Fruit fly (Drosophila melanogaster) whole organism, prepupa: ENCODE results near the gene CG18549.

ENCODE experiments used
- CG6276 ChIP-seq: fragments of 200-800 bp; sonication (Bioruptor generic); optimal IDR thresholded peaks from 2 replicates; lab custom pipeline; 2017; ENCODE audit warnings: missing biosample characterization, mild to moderate bottlenecking, missing genetic modification characterization
- CG6854 ChIP-seq: fragments of 200-800 bp; sonication (Bioruptor generic); optimal IDR thresholded peaks from 2 replicates; lab custom pipeline; 2017; ENCODE audit warnings: missing biosample characterization, mild to moderate bottlenecking, missing genetic modification characterization
- CG8632 ChIP-seq: fragments of 200-800 bp; sonication (Bioruptor generic); optimal IDR thresholded peaks from 3 replicates; lab custom pipeline; 2016; ENCODE audit warnings: missing biosample characterization, missing genetic modification characterization
- Eip78C ChIP-seq: fragments of 200-800 bp; sonication (Bioruptor generic); peaks from one replicate; lab custom pipeline; 2016; ENCODE audit warnings: missing biosample characterization, missing genetic modification characterization
- Hr4 ChIP-seq: fragments of 200-800 bp; sonication (Bioruptor generic); optimal IDR thresholded peaks from 3 replicates; lab custom pipeline; 2016; ENCODE audit warnings: missing biosample characterization, missing genetic modification characterization
- Lpt ChIP-seq: fragments of 200-800 bp; sonication (Bioruptor generic); optimal IDR thresholded peaks from 3 replicates; lab custom pipeline; 2016; ENCODE audit warnings: missing biosample characterization, missing genetic modification characterization
- acj6 ChIP-seq: fragments of 200-800 bp; sonication (Bioruptor generic); optimal IDR thresholded peaks from 3 replicates; lab custom pipeline; 2016; ENCODE audit warnings: missing biosample characterization, missing genetic modification characterization
- pdm3 ChIP-seq: fragments of 200-800 bp; sonication (Bioruptor generic); optimal IDR thresholded peaks from 3 replicates; lab custom pipeline; 2016; ENCODE audit warnings: missing biosample characterization, missing genetic modification characterization
- ss ChIP-seq, 2 experiments: fragments of 200-800 bp; sonication (Bioruptor generic); optimal IDR thresholded peaks; 2 replicates in 1 of 2; 3 replicates in 1 of 2; lab custom pipeline; 2017 to 2018; ENCODE audit warnings: mild to moderate bottlenecking in 2 of 2, missing biosample characterization in 2 of 2, missing genetic modification characterization in 2 of 2, moderate library complexity in 1 of 2

DNA sequence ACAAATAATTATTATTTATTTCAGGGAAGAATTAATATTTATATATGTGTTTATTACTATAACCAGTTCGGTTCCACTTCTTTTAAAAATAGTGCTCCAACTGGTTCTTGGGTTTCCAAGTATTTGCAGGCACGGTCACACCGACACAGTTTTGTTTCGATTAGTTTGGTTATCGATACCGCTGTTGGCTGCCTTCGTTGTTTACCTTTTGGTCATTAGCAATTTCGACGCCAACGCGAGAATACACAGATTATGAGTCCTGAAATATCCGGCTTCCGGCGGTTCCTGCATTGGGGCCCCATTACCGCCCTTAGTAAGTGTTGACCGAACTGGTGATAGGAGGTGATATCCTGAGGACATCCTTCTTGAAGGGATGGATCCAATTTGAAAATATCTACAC is 40.9 kb upstream of the CG18549 start, which contains the start of gene CG5196:
- TF ChIP-seq CG8632 (GFP tag; lab: Kevin White, UChicago): no peak
- TF ChIP-seq Eip78C (GFP tag; lab: Kevin White, UChicago): peak; percentile 67
- TF ChIP-seq Lpt (GFP tag; lab: Kevin White, UChicago): no peak
- no peak for TF ChIP-seq Hr4
- TF ChIP-seq acj6: no peak
- peak; percentile 25 for TF ChIP-seq CG6854 (GFP tag; lab: Kevin White, UChicago)
- peak in 1 of 2 experiments; percentile 38 for TF ChIP-seq ss (GFP tag; optimal IDR thresholded peaks at IDR 0.05; lab: Kevin White, UChicago)
- no peak for TF ChIP-seq pdm3 (GFP tag; lab: Kevin White, UChicago)
- TF ChIP-seq CG6276 (GFP tag; lab: Kevin White, UChicago): no peak
